Worm (Caenorhabditis elegans): ENCODE results near the gene K07F5.14.
"Not testable (repeated sequence)": the region's sequence is repeated elsewhere in the genome, so short reads cannot be mapped to it uniquely, and the experiment has no call there.

Gene K07F5.14

DNA sequence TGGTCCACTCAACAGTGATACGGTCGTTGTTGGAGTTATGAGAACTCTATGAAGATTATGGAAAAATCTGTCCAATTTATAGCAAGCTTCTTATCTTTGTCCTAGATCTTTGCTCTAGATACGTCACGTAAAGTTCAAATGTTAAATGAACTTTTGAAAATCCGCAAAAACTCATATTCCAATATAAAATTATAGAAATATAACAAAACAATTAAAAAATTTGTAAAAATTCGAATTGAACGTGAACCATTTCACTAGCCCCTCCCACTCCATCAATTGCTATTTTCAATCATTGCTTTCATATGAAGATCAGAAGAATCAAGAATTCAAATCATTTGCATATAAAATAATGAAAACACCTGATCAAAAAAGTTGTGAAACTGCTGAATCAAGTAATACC, 29.4 kb upstream of the K07F5.14 start, which contains the start of gene kin-21:
Gene kin-21 (plus strand): TSS at position 301 of the 400 bp plus-strand sequence.
- TF ChIP-seq elt-1 (tag; optimal IDR thresholded peaks at IDR 0.05) (no peak), unc-55 (GFP tag; optimal IDR thresholded peaks at IDR 0.05) (no peak), C34F6.9 (tag; optimal IDR thresholded peaks at IDR 0.05) (no peak), ZK546.5 (tag; optimal IDR thresholded peaks at IDR 0.05) (no peak), crh-2 (tag; optimal IDR thresholded peaks at IDR 0.05) (no peak), nhr-10 (tag; optimal IDR thresholded peaks at IDR 0.05) (no peak), R02D3.7 (tag; optimal IDR thresholded peaks at IDR 0.05) (no peak), Y55F3AM.14 (GFP tag; optimal IDR thresholded peaks at IDR 0.05) (no peak)

DNA sequence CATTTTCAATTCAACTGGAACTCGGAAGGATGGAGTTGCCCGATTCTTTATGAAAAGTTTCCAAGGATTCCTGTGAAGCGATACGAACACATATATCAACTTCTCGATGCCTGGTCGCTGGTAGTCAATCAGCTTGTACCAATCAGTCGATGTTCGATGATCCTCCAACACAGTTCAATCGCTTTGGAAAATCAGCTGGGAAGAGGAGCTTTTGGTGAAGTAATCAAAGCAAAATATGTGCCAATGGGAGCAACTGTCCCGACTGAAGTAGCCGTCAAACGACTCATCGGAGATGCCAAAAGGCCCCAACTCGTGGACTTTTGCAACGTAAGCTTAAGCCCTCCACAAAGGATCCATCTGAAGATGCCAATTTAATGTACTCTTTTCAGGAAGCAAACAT, 28.7 kb upstream of the K07F5.14 start:
- no peak for TF ChIP-seq nhr-23 (tag; optimal IDR thresholded peaks at IDR 0.05)

- TF ChIP-seq elt-3 (tag; optimal IDR thresholded peaks at IDR 0.05) (no peak), nhr-129 (tag; optimal IDR thresholded peaks at IDR 0.05) (no peak), skn-1 (tag; optimal IDR thresholded peaks at IDR 0.05) (no peak), nhr-237 (tag; optimal IDR thresholded peaks at IDR 0.05) (no peak), ama-1 (optimal IDR thresholded peaks at IDR 0.05) (no peak), zag-1 (tag; optimal IDR thresholded peaks at IDR 0.05) (no peak), F13H6.1 (tag; optimal IDR thresholded peaks at IDR 0.05) (no peak), aly-2 (tag; optimal IDR thresholded peaks at IDR 0.05) (no peak), mdl-1 (tag; optimal IDR thresholded peaks at IDR 0.05) (no peak), lin-11 (tag; optimal IDR thresholded peaks at IDR 0.05) (no peak), crh-2 (tag; optimal IDR thresholded peaks at IDR 0.05) (no peak), peb-1 (tag; optimal IDR thresholded peaks at IDR 0.05) (no peak)
These were observed 25.7 kb upstream of the K07F5.14 start, which contains the start of gene msp-81 for ce11 chrIV:9836317-9836716. Gene msp-81 (minus strand): TSS chrIV:9836417.

- not testable (repeated sequence) for TF ChIP-seq fos-1, nhr-11, unc-39 (tag; optimal IDR thresholded peaks at IDR 0.05)
These were observed 24.7 kb upstream of the K07F5.14 start, which contains the start of gene msp-10 for ce11 chrIV:9837349-9837748. Gene msp-10 (plus strand): TSS chrIV:9837649.

DNA sequence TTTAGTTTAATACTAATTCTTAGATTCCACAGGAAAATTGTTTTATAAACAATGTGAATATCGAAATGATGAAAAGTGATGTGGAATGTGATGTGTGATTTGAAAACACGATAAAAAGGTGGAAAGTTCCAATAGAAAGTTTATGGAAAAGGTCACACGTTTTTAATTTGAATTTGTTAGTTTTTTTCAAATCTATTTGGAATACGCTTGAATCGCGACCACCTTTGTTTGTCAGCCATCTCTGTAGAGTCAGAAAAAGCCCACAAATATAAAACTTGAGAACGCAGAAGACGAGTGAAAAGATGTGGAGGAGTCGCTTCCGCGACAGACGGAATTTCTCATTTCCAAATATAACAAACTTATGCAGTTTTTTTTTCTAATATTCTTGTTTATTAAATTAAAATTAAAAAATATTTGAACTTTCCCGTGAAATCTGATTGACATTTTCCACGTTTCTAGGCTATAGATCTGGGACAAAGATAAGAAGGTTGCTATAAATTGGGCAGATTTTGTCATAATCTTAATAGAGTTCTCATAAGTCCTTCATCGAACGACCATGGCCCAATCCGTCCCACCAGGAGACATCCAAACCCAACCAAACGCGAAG, 20.9 kb upstream of the K07F5.14 start, which contains the start of the genes kin-24 and msp-56:
Gene kin-24 (minus strand): TSS at position 101 of the 607 bp plus-strand sequence.
Gene msp-56 (plus strand): TSS at position 557 of the 607 bp plus-strand sequence.
- TF ChIP-seq Y55F3AM.14 (GFP tag; optimal IDR thresholded peaks at IDR 0.05) (no peak), C34F6.9 (tag; optimal IDR thresholded peaks at IDR 0.05) (no peak), dmd-4 (tag; optimal IDR thresholded peaks at IDR 0.05) (no peak), ztf-1 (GFP tag; conservative IDR thresholded peaks at IDR 0.05) (no peak), nhr-77 (tag; optimal IDR thresholded peaks at IDR 0.05) (no peak), elt-1 (tag; optimal IDR thresholded peaks at IDR 0.05) (no peak), aly-2 (tag; optimal IDR thresholded peaks at IDR 0.05) (no peak), ceh-82 (tag; optimal IDR thresholded peaks at IDR 0.05) (no peak), elt-3 (tag; optimal IDR thresholded peaks at IDR 0.05) (no peak), nhr-10 (tag; optimal IDR thresholded peaks at IDR 0.05) (no peak)

DNA sequence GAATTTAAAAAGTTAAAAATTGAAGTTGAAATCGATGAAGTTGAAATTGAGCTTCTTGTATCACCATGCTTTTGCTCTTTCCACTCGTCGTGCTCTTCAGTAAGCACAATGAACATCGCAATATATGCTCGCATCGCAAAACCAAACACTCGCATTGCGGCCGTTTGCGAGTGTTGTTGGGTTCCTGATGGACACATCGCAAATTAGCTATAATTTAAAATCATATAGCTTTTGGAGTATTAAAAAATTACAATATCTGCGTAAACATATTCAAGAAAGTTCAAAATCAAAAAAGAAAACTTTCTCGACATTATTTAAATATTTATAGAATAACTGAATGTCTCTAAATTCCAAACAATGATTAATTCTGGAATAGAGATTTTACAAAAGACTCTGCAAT, 19.9 kb upstream of the K07F5.14 start, which contains the start of gene K07F5.17:
Gene K07F5.17 (plus strand): TSS at position 301 of the 400 bp plus-strand sequence.
- no peak for TF ChIP-seq peb-1 (tag; optimal IDR thresholded peaks at IDR 0.05)
- no peak for TF ChIP-seq snpc-4 (tag; optimal IDR thresholded peaks at IDR 0.05)
- no peak for TF ChIP-seq unc-62 (GFP tag; optimal IDR thresholded peaks at IDR 0.05)
- no peak for TF ChIP-seq fos-1 (tag; optimal IDR thresholded peaks at IDR 0.05)
- no peak for TF ChIP-seq alr-1 (tag; optimal IDR thresholded peaks at IDR 0.05)
- TF ChIP-seq nhr-25 (tag; optimal IDR thresholded peaks at IDR 0.05): no peak
- TF ChIP-seq unc-55 (GFP tag; optimal IDR thresholded peaks at IDR 0.05): no peak
- TF ChIP-seq egl-27 (tag; optimal IDR thresholded peaks at IDR 0.05): no peak
- TF ChIP-seq nhr-10 (tag; optimal IDR thresholded peaks at IDR 0.05): no peak
- TF ChIP-seq elt-1 (tag; optimal IDR thresholded peaks at IDR 0.05): no peak
- TF ChIP-seq unc-39 (tag; optimal IDR thresholded peaks at IDR 0.05): no peak
- TF ChIP-seq mdl-1 (tag; optimal IDR thresholded peaks at IDR 0.05): no peak

All from whole organism, L2 larva.